Fruit fly (Drosophila melanogaster): ENCODE data around the gene CG13002.

Gene CG13002

DNA sequence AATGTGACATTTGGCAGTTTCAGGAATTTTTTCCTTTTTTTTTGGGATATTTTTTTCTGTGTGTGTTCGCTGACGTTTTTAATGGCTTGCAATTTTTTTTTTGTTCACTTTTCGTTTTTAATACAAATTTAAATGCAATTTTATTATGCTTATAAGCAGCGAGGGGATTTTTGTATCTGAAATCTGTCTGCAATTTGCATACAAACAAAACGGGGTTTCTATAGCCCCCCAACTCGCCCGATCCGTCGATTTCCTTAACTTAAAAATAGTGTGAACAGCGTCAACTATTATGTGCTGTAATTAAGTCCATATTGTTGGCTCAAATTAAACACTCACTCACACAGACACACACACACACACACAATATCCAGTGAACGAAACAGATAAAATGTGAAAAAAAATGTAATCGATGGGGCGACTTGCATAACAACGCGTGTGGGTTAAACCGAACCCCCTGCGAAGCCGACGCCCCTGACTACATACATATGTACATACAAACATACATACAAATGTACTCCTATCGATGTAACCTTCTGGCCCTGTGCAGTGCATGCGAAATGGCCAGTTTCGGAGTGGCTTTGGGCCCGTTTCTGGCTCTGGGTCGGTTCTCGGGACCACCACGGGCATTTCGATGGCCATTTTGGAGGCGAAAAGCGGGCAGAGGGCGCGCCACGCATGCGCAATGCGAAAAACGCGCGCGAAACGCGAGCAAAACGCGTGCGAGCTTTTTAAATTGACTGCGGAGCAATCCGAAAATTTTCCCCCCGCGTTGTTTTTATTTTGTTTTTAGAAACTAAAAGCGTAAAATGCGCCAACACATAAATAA lies 42.6 kb downstream of the CG13002 start:
- TF ChIP-seq EcR (GFP tag; optimal IDR thresholded peaks at IDR 0.05) (no peak), usp (GFP tag; optimal IDR thresholded peaks at IDR 0.05) (no peak), CG8478 (optimal IDR thresholded peaks at IDR 0.05) (no peak), psq (optimal IDR thresholded peaks at IDR 0.05) (no peak), pan (optimal IDR thresholded peaks at IDR 0.05) (no peak), Dll (optimal IDR thresholded peaks at IDR 0.05) (no peak)

dm6 chrX:16932820-16933386 lies 43.3 kb downstream of the CG13002 start:
- TF ChIP-seq pan (optimal IDR thresholded peaks at IDR 0.05) (no peak), usp (GFP tag; optimal IDR thresholded peaks at IDR 0.05) (no peak), EcR (GFP tag; optimal IDR thresholded peaks at IDR 0.05) (no peak), CG8478 (optimal IDR thresholded peaks at IDR 0.05) (no peak), psq (optimal IDR thresholded peaks at IDR 0.05) (no peak), Dll (optimal IDR thresholded peaks at IDR 0.05) (no peak)

- no peak for TF ChIP-seq CG8478 (optimal IDR thresholded peaks at IDR 0.05)
- no peak for TF ChIP-seq Dll (optimal IDR thresholded peaks at IDR 0.05)
- no peak for TF ChIP-seq pan (optimal IDR thresholded peaks at IDR 0.05)
- no peak for TF ChIP-seq usp (GFP tag; optimal IDR thresholded peaks at IDR 0.05)
- no peak for TF ChIP-seq psq (optimal IDR thresholded peaks at IDR 0.05)
- no peak for TF ChIP-seq EcR (GFP tag; optimal IDR thresholded peaks at IDR 0.05)
These were observed 44.8 kb downstream of the CG13002 start for dm6 chrX:16934430-16934829.

DNA sequence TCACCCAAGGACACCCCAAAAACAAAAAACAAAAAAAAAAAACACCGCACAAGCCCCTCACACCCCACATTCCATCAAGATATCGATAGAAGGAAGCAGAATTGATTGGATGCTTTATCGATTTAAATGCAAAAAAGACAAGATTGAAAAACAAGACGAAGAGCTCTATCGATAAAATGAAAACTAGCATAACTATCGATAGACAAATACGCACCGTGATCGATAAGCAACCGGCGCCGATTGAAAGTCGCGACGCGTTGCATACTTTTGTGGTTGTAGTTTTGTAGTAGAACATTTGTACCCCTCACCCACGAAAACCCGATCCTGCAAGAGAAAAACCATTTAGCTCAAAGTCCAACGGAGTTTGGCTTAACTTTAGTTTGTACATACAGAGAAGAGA lies 47.1 kb downstream of the CG13002 start:
- TF ChIP-seq CG8478 (optimal IDR thresholded peaks at IDR 0.05) (no peak), pan (optimal IDR thresholded peaks at IDR 0.05) (no peak), Dll (optimal IDR thresholded peaks at IDR 0.05) (no peak), psq (optimal IDR thresholded peaks at IDR 0.05) (no peak)
